Worm (Caenorhabditis elegans) whole organism, L4/young adult: Measurements from ENCODE around the gene F13H10.5.

Experiments
- W03F9.2 ChIP-seq: fragments of 150-350 bp; optimal IDR thresholded peaks from 2 replicates; lab custom pipeline; 2014; ENCODE audit warnings: missing biosample characterization, missing genetic modification characterization
- dao-5 ChIP-seq: sonication (generic microtip); optimal IDR thresholded peaks from 2 replicates; lab custom pipeline; 2016; ENCODE audit warnings: missing genotype, missing genetic modification characterization, moderate library complexity, missing compliant biosample characterization
- him-1 ChIP-seq: sonication (generic microtip); optimal IDR thresholded peaks from 2 replicates; lab custom pipeline; 2016; ENCODE audit warnings: missing genotype, missing genetic modification reagents, missing genetic modification characterization, missing compliant biosample characterization

ce11 chrIV:10970767-10971166 is 20.0 kb upstream of the F13H10.5 start:
- TF ChIP-seq him-1 (tag; lab: Kevin White, UChicago), result no peak
- TF ChIP-seq W03F9.2 (tag; lab: Kevin White, UChicago), result no peak
- TF ChIP-seq dao-5 (tag; lab: Kevin White, UChicago), result no peak
